Fruit fly (Drosophila melanogaster) whole organism, larva: ENCODE results near the gene Hr96.

Source experiments
- noc ChIP-seq: fragments of 200-800 bp; sonication (Bioruptor generic); optimal IDR thresholded peaks from 3 replicates; lab custom pipeline; 2019; ENCODE audit warnings: missing biosample characterization, mild to moderate bottlenecking, missing genetic modification characterization, moderate library complexity

The Hr96 gene

dm6 chr3R:25056488-25057157, 31.6 kb downstream of the Hr96 start:
- no peak for TF ChIP-seq noc (tag; lab: Kevin White, UChicago)

dm6 chr3R:25060462-25060861, 35.4 kb downstream of the Hr96 start:
- TF ChIP-seq noc (tag; lab: Kevin White, UChicago), result no peak

- no peak for TF ChIP-seq noc (tag; lab: Kevin White, UChicago)
Measured at dm6 chr3R:25064907-25065841, 40.1 kb downstream of the Hr96 start, which contains the start of the genes veli and PQBP1. TSS of gene veli (minus strand) at chr3R:25065591. TSS of gene PQBP1 (plus strand) at chr3R:25065791.

- no peak for TF ChIP-seq noc (tag; lab: Kevin White, UChicago)
Measured at dm6 chr3R:25066856-25067255, 41.8 kb downstream of the Hr96 start.

dm6 chr3R:25069569-25069968, 44.5 kb downstream of the Hr96 start, which contains the start of the genes Stt3B and CG11839:
TSS of gene Stt3B (minus strand) at chr3R:25069637.
TSS of gene CG11839 (plus strand) at chr3R:25069927.
- TF ChIP-seq noc (tag; lab: Kevin White, UChicago), result no peak

- TF ChIP-seq noc (tag; lab: Kevin White, UChicago), result no peak
Measured at dm6 chr3R:25070871-25071270, 45.8 kb downstream of the Hr96 start, which contains the start of gene CG11836. TSS of gene CG11836 (plus strand) at chr3R:25071126.

- no peak for TF ChIP-seq noc (tag; lab: Kevin White, UChicago)
Measured at dm6 chr3R:25074558-25074964, 49.5 kb downstream of the Hr96 start, which contains the start of the genes shams and CG11920. TSS of gene shams (minus strand) at chr3R:25074607. TSS of gene CG11920 (plus strand) at chr3R:25074877.

- no peak for TF ChIP-seq noc (tag; lab: Kevin White, UChicago)
Measured at dm6 chr3R:25077280-25077820, 52.3 kb downstream of the Hr96 start.

- no peak for TF ChIP-seq noc (tag; lab: Kevin White, UChicago)
Measured at dm6 chr3R:25078665-25079064, 53.6 kb downstream of the Hr96 start.
